Fruit fly (Drosophila melanogaster) whole organism: Measurements from ENCODE around the gene Sfp24Bc.

Experiments used
- CG8478 ChIP-seq: fragments of >200 bp; optimal IDR thresholded peaks from 2 replicates; lab custom pipeline; 2018; ENCODE audit warnings: inconsistent platforms
- Dll ChIP-seq: fragments of >200 bp; optimal IDR thresholded peaks from 2 replicates; lab custom pipeline; 2017
- EcR ChIP-seq, 2 experiments: fragments of >200 bp; optimal IDR thresholded peaks; 2 replicates each; lab custom pipeline; 2017; ENCODE audit warnings: missing biosample characterization in 2 of 2, missing genetic modification characterization in 2 of 2, missing genetic modification reagents in 2 of 2
- pan ChIP-seq: fragments of >200 bp; optimal IDR thresholded peaks from 2 replicates; lab custom pipeline; 2017
- psq ChIP-seq: fragments of >200 bp; optimal IDR thresholded peaks from 2 replicates; lab custom pipeline; 2017
- usp ChIP-seq: fragments of >200 bp; optimal IDR thresholded peaks from 2 replicates; lab custom pipeline; 2017; ENCODE audit warnings: missing biosample characterization, missing genetic modification characterization, mixed read lengths

- TF ChIP-seq pan (lab: Kevin White, UChicago) (no peak), psq (lab: Kevin White, UChicago) (no peak), usp (GFP tag; lab: Kevin White, UChicago) (no peak), EcR (GFP tag; optimal IDR thresholded peaks at IDR 0.05; lab: Kevin White, UChicago) (no peak), CG8478 (lab: Kevin White, UChicago) (no peak), Dll (no peak)
These were observed 14.9 kb upstream of the Sfp24Bc start for dm6 chr2L:3685139-3685851.
